Fruit fly (Drosophila melanogaster) Kc167 (cell line): ENCODE measurements around the gene mfrn.

Source experiments
- Sin3A ChIP-seq: fragments of >200 bp; optimal IDR thresholded peaks from 2 replicates; lab custom pipeline; 2018; ENCODE audit warnings: missing external identifiers
- psq ChIP-seq: fragments of >200 bp; optimal IDR thresholded peaks from 2 replicates; lab custom pipeline; 2017; ENCODE audit warnings: missing external identifiers
- ttk ChIP-seq: sonication (Bioruptor generic); optimal IDR thresholded peaks from 2 replicates; lab custom pipeline; 2017; ENCODE audit warnings: missing external identifiers

DNA sequence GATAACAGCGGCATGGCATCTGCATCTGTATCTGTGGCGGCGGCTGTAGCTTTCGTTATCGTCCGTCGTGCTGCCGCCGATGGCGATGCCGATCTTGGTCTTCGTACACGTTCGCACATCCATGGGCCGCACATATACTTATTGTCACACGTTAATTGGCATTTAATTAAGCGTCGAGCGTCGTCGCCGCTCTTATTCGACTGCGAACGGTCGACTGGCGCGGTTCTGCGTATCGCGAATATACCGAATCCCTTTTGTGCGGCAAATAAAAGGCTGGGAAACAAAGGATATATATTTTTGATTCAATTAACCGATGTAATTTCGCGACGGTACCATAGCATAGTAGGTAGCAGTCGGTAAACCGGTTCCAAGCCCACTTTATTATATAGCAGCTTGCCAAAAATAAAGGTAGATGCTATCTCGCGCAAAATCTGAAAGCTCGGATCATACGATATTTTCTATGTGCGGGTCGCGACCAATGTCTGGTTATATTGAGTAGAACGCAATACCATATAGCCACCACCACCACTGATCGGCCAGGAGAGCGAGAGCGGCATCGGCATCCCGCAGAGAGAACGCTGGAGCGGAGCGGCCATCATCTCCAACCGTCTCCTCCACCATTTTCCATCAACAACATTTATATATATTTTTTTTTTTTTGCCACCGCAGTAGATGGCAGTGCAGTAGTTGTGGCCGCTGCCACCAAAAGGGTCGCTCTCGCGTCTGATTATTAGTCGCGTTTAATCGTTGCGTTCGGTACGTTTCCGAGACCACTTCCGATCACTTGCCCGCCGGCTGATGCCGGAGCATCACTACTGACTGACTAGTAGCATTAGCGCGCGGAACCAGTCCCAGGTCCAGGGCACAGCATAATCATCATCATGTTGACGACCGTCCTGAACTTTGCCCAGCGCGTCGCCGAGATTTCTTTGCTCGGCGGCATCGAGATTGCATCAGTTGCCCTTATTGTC, 22.5 kb downstream of the mfrn start, which contains the start of gene mino:
- TF ChIP-seq Sin3A (lab: Kevin White, UChicago) (no peak), psq (lab: Kevin White, UChicago) (no peak), ttk (lab: Kevin White, UChicago) (no peak)
